Fruit fly (Drosophila melanogaster) whole organism, adult: ENCODE measurements around the gene CG4297.

ENCODE experiments used
- CG11617 ChIP-seq: fragments of 200-800 bp; sonication (Bioruptor generic); optimal IDR thresholded peaks from 2 replicates; lab custom pipeline; 2017; ENCODE audit warnings: mild to moderate bottlenecking, missing biosample characterization, missing genetic modification reagents, missing genetic modification characterization
- CG12768 ChIP-seq: fragments of 200-800 bp; sonication (Bioruptor generic); optimal IDR thresholded peaks from 2 replicates; lab custom pipeline; 2017; ENCODE audit warnings: missing biosample characterization, missing genetic modification characterization, mild to moderate bottlenecking, moderate library complexity, missing genetic modification reagents
- CG14711 ChIP-seq: fragments of 200-800 bp; sonication (Bioruptor generic); optimal IDR thresholded peaks from 2 replicates; lab custom pipeline; 2018; ENCODE audit warnings: missing biosample characterization, mild to moderate bottlenecking, missing genetic modification characterization, moderate library complexity
- CG1620 ChIP-seq: fragments of 200-800 bp; sonication (Bioruptor generic); optimal IDR thresholded peaks from 2 replicates; lab custom pipeline; 2016; ENCODE audit warnings: missing biosample characterization, missing genetic modification characterization
- CG33017 ChIP-seq: fragments of 200-800 bp; sonication (Bioruptor generic); optimal IDR thresholded peaks from 2 replicates; lab custom pipeline; 2018; ENCODE audit warnings: missing biosample characterization, mild to moderate bottlenecking, missing genetic modification characterization, moderate library complexity
- CG5204 ChIP-seq: fragments of 200-800 bp; sonication (Bioruptor generic); optimal IDR thresholded peaks from 2 replicates; lab custom pipeline; 2016; ENCODE audit warnings: missing biosample characterization, missing genetic modification characterization
- CG7045 ChIP-seq: fragments of 200-800 bp; sonication (Bioruptor generic); optimal IDR thresholded peaks from 2 replicates; lab custom pipeline; 2017; ENCODE audit warnings: missing biosample characterization, mild to moderate bottlenecking, missing genetic modification characterization
- CG7101 ChIP-seq: fragments of 200-800 bp; sonication (Bioruptor generic); optimal IDR thresholded peaks from 2 replicates; lab custom pipeline; 2018; ENCODE audit warnings: missing biosample characterization, mild to moderate bottlenecking, missing genetic modification characterization, moderate library complexity
- Clk ChIP-seq: fragments of 200-800 bp; sonication (Bioruptor generic); optimal IDR thresholded peaks from 2 replicates; lab custom pipeline; 2017; ENCODE audit warnings: missing biosample characterization, missing genetic modification characterization
- Crg-1 ChIP-seq: fragments of 200-800 bp; sonication (Bioruptor generic); optimal IDR thresholded peaks from 2 replicates; lab custom pipeline; 2016; ENCODE audit warnings: missing biosample characterization, missing genetic modification characterization
- Hr96 ChIP-seq: fragments of 200-800 bp; sonication (Bioruptor generic); optimal IDR thresholded peaks from 2 replicates; lab custom pipeline; 2016; ENCODE audit warnings: missing biosample characterization, missing genetic modification characterization
- cnc ChIP-seq, 2 experiments: fragments of >200 bp; optimal IDR thresholded peaks; 2 replicates each; lab custom pipeline; 2017
- kay ChIP-seq: fragments of 200-800 bp; sonication (Bioruptor generic); peaks from one replicate; lab custom pipeline; 2016; ENCODE audit warnings: missing biosample characterization, missing genetic modification characterization, borderline replicate concordance
- tj ChIP-seq: fragments of 200-800 bp; sonication (Bioruptor generic); optimal IDR thresholded peaks from 3 replicates; lab custom pipeline; 2017; ENCODE audit warnings: missing biosample characterization, mild to moderate bottlenecking, missing genetic modification characterization, moderate library complexity

- TF ChIP-seq tj (GFP tag; lab: Kevin White, UChicago), result peak; percentile 99
- TF ChIP-seq CG5204 (GFP tag; lab: Kevin White, UChicago), result peak; percentile 76
- TF ChIP-seq CG7045 (GFP tag; lab: Kevin White, UChicago), result peak; percentile 87
- TF ChIP-seq CG12768 (GFP tag; lab: Kevin White, UChicago), result peak; percentile 97
- TF ChIP-seq Hr96 (GFP tag; lab: Kevin White, UChicago), result peak; percentile 64
- TF ChIP-seq kay, result peak; percentile 89
- TF ChIP-seq CG7101, result peak; percentile 94
- TF ChIP-seq CG33017 (tag; lab: Kevin White, UChicago), result peak; percentile 94
- TF ChIP-seq CG14711 (tag; lab: Kevin White, UChicago), result peak; percentile 92
- no peak for TF ChIP-seq cnc (optimal IDR thresholded peaks at IDR 0.05; lab: Kevin White, UChicago)
- peak; percentile 91 for TF ChIP-seq CG11617 (GFP tag; lab: Kevin White, UChicago)
- TF ChIP-seq CG1620 (GFP tag; lab: Kevin White, UChicago), result peak; percentile 77
- peak; percentile 41 for TF ChIP-seq Clk (GFP tag; lab: Kevin White, UChicago)
- peak; percentile 74 for TF ChIP-seq Crg-1 (GFP tag; lab: Kevin White, UChicago)
Observed at dm6 chr2L:435311-435806, 36.6 kb downstream of the CG4297 start.
